Worm (Caenorhabditis elegans) whole organism, mixed stage, embryonic: ENCODE data around the gene let-268.

ENCODE experiments used
- bed-3 ChIP-seq: fragments of 200-800 bp; sonication (Bioruptor generic); optimal IDR thresholded peaks from 3 replicates; lab custom pipeline; 2018; ENCODE audit warnings: mild to moderate bottlenecking, missing genetic modification characterization, moderate library complexity, missing compliant biosample characterization
- blmp-1 ChIP-seq: fragments of 150-350 bp; optimal IDR thresholded peaks from 2 replicates; lab custom pipeline; 2014; ENCODE audit warnings: missing biosample characterization, missing genetic modification characterization
- ceh-39 ChIP-seq: fragments of 150-350 bp; optimal IDR thresholded peaks from 2 replicates; lab custom pipeline; 2014; ENCODE audit warnings: missing biosample characterization, missing genetic modification characterization
- ceh-43 ChIP-seq: fragments of 200-800 bp; sonication (Bioruptor generic); optimal IDR thresholded peaks from 2 replicates; lab custom pipeline; 2018; ENCODE audit warnings: mild to moderate bottlenecking, missing genetic modification characterization, moderate library complexity, missing compliant biosample characterization
- ceh-83 ChIP-seq: fragments of 200-800 bp; sonication (Bioruptor generic); optimal IDR thresholded peaks from 2 replicates; lab custom pipeline; 2018; ENCODE audit warnings: mild to moderate bottlenecking, missing genetic modification characterization, missing compliant biosample characterization
- ces-1 ChIP-seq: fragments of 150-350 bp; optimal IDR thresholded peaks from 2 replicates; lab custom pipeline; 2014; ENCODE audit warnings: missing biosample characterization, missing genetic modification reagents, missing genetic modification characterization
- cnd-1 ChIP-seq: fragments of 200-800 bp; sonication (Bioruptor generic); optimal IDR thresholded peaks from 2 replicates; lab custom pipeline; 2018; ENCODE audit warnings: mild to moderate bottlenecking, missing genetic modification characterization, missing compliant biosample characterization
- drap-1 ChIP-seq: fragments of 200-800 bp; sonication (Bioruptor generic); optimal IDR thresholded peaks from 3 replicates; lab custom pipeline; 2018; ENCODE audit warnings: mild to moderate bottlenecking, missing genetic modification characterization, missing compliant biosample characterization
- elt-1 ChIP-seq: sonication (generic microtip); optimal IDR thresholded peaks from 2 replicates; lab custom pipeline; 2017; ENCODE audit warnings: missing genetic modification characterization, mild to moderate bottlenecking, missing compliant biosample characterization, antibody characterized with exemption, moderate library complexity, borderline replicate concordance; ENCODE audit not compliant: insufficient read depth
- ham-2 ChIP-seq: fragments of 200-800 bp; sonication (Bioruptor generic); optimal IDR thresholded peaks from 2 replicates; lab custom pipeline; 2018; ENCODE audit warnings: mild to moderate bottlenecking, missing genetic modification characterization, missing compliant biosample characterization
- hlh-1 ChIP-seq: fragments of 150-350 bp; optimal IDR thresholded peaks from 2 replicates; lab custom pipeline; 2014; ENCODE audit warnings: missing biosample characterization, missing genetic modification reagents, missing genetic modification characterization
- lin-13 ChIP-seq: fragments of 150-350 bp; optimal IDR thresholded peaks from 2 replicates; lab custom pipeline; 2014; ENCODE audit warnings: missing biosample characterization, missing genetic modification characterization
- lin-32 ChIP-seq: fragments of 200-800 bp; sonication (Bioruptor generic); optimal IDR thresholded peaks from 2 replicates; lab custom pipeline; 2018; ENCODE audit warnings: mild to moderate bottlenecking, missing genetic modification characterization, missing compliant biosample characterization
- lsy-2 ChIP-seq: fragments of 150-350 bp; optimal IDR thresholded peaks from 2 replicates; lab custom pipeline; 2014; ENCODE audit warnings: missing biosample characterization, missing genetic modification characterization
- mab-5 ChIP-seq: fragments of 150-350 bp; optimal IDR thresholded peaks from 2 replicates; lab custom pipeline; 2014; ENCODE audit warnings: missing biosample characterization, missing genetic modification characterization
- mep-1 ChIP-seq: fragments of 150-350 bp; optimal IDR thresholded peaks from 2 replicates; lab custom pipeline; 2017; ENCODE audit warnings: missing biosample characterization, missing genetic modification reagents, missing genetic modification characterization, inconsistent platforms
- mls-2 ChIP-seq: sonication (generic microtip); optimal IDR thresholded peaks from 2 replicates; lab custom pipeline; 2016; ENCODE audit warnings: mild to moderate bottlenecking, missing genetic modification characterization, moderate library complexity, missing compliant biosample characterization
- nhr-2 ChIP-seq: fragments of 150-350 bp; optimal IDR thresholded peaks from 2 replicates; lab custom pipeline; 2014; ENCODE audit warnings: missing biosample characterization, missing genetic modification characterization
- nhr-237 ChIP-seq: fragments of 150-350 bp; optimal IDR thresholded peaks from 2 replicates; lab custom pipeline; 2014; ENCODE audit warnings: missing biosample characterization, missing genetic modification characterization
- nhr-28 ChIP-seq: fragments of 150-350 bp; optimal IDR thresholded peaks from 2 replicates; lab custom pipeline; 2014; ENCODE audit warnings: missing biosample characterization, missing genetic modification characterization
- nhr-76 ChIP-seq: sonication (generic microtip); optimal IDR thresholded peaks from 2 replicates; lab custom pipeline; 2017; ENCODE audit warnings: missing biosample characterization, missing genetic modification characterization
- pha-4 ChIP-seq: fragments of 150-350 bp; optimal IDR thresholded peaks from 2 replicates; lab custom pipeline; 2018; ENCODE audit warnings: missing biosample characterization, missing genetic modification reagents, missing genetic modification characterization
- sem-2 ChIP-seq: fragments of 200-800 bp; sonication (Bioruptor generic); optimal IDR thresholded peaks from 2 replicates; lab custom pipeline; 2018; ENCODE audit warnings: mild to moderate bottlenecking, missing genetic modification characterization, missing compliant biosample characterization
- snpc-4 ChIP-seq: fragments of 150-350 bp; optimal IDR thresholded peaks from 2 replicates; lab custom pipeline; 2014; ENCODE audit warnings: missing biosample characterization, missing genetic modification characterization
- sptf-1 ChIP-seq: sonication (generic microtip); optimal IDR thresholded peaks from 2 replicates; lab custom pipeline; 2017; ENCODE audit warnings: mild to moderate bottlenecking, missing genetic modification characterization, moderate library complexity, missing compliant biosample characterization
- tbx-8 ChIP-seq: fragments of 200-800 bp; sonication (Bioruptor generic); optimal IDR thresholded peaks from 2 replicates; lab custom pipeline; 2018; ENCODE audit warnings: mild to moderate bottlenecking, missing genetic modification characterization, moderate library complexity, missing compliant biosample characterization
- unc-120 ChIP-seq: sonication (generic microtip); optimal IDR thresholded peaks from 2 replicates; lab custom pipeline; 2017; ENCODE audit warnings: missing genetic modification characterization, missing compliant biosample characterization; ENCODE audit not compliant: poor library complexity, severe bottlenecking
- unc-39 ChIP-seq: fragments of 150-350 bp; optimal IDR thresholded peaks from 2 replicates; lab custom pipeline; 2014; ENCODE audit warnings: missing biosample characterization, missing genetic modification characterization
- unc-62 ChIP-seq: fragments of 150-350 bp; optimal IDR thresholded peaks from 2 replicates; lab custom pipeline; 2014; ENCODE audit warnings: missing biosample characterization, missing genetic modification reagents, missing genetic modification characterization
- zip-8 ChIP-seq: fragments of 150-350 bp; optimal IDR thresholded peaks from 2 replicates; lab custom pipeline; 2014; ENCODE audit warnings: missing biosample characterization, missing genetic modification characterization
- ztf-11 ChIP-seq: fragments of 150-350 bp; optimal IDR thresholded peaks from 2 replicates; lab custom pipeline; 2014; ENCODE audit warnings: missing biosample characterization, missing genetic modification characterization

Gene let-268

ce11 chrII:10028195-10028594 lies 11.6 kb downstream of the let-268 start, which contains the start of gene F52H3.6:
Gene F52H3.6 (minus strand): TSS chrII:10028422.
- TF ChIP-seq unc-120 (tag; lab: Kevin White, UChicago) (no peak), ces-1 (GFP tag; lab: Kevin White, UChicago) (no peak), mep-1 (tag; lab: Kevin White, UChicago) (no peak), lsy-2 (tag; lab: Kevin White, UChicago) (no peak), unc-62 (no peak), drap-1 (no peak), nhr-76 (tag; lab: Kevin White, UChicago) (no peak), hlh-1 (tag; lab: Kevin White, UChicago) (no peak), nhr-28 (no peak), sem-2 (no peak), ztf-11 (no peak), mab-5 (tag; lab: Kevin White, UChicago) (no peak), unc-39 (tag; lab: Kevin White, UChicago) (no peak), tbx-8 (no peak), pha-4 (tag; lab: Kevin White, UChicago) (no peak), zip-8 (no peak), ham-2 (no peak), elt-1 (tag; lab: Kevin White, UChicago) (no peak), lin-32 (GFP tag; lab: Kevin White, UChicago) (no peak), mls-2 (no peak)

ce11 chrII:10025059-10025458 lies 14.7 kb downstream of the let-268 start:
- TF ChIP-seq lin-13 (no peak), unc-62 (peak; percentile 91), hlh-1 (tag; lab: Kevin White, UChicago) (peak; percentile 55), unc-120 (tag; lab: Kevin White, UChicago) (peak; percentile 64), elt-1 (tag; lab: Kevin White, UChicago) (no peak)

ce11 chrII:10021749-10022148 lies 18.0 kb downstream of the let-268 start:
- TF ChIP-seq mab-5 (tag; lab: Kevin White, UChicago), result no peak
- TF ChIP-seq snpc-4 (tag; lab: Kevin White, UChicago), result no peak
- no peak for TF ChIP-seq mls-2
- TF ChIP-seq cnd-1 (tag; lab: Kevin White, UChicago), result no peak
- no peak for TF ChIP-seq unc-120 (tag; lab: Kevin White, UChicago)
- no peak for TF ChIP-seq ham-2
- no peak for TF ChIP-seq ceh-83 (GFP tag; lab: Kevin White, UChicago)
- TF ChIP-seq drap-1, result no peak

- TF ChIP-seq unc-39 (tag; lab: Kevin White, UChicago), result no peak
- TF ChIP-seq lsy-2 (tag; lab: Kevin White, UChicago), result no peak
- TF ChIP-seq ztf-11, result no peak
- no peak for TF ChIP-seq ceh-43 (GFP tag; lab: Kevin White, UChicago)
- TF ChIP-seq pha-4 (tag; lab: Kevin White, UChicago), result no peak
- no peak for TF ChIP-seq sptf-1 (tag; lab: Kevin White, UChicago)
- no peak for TF ChIP-seq nhr-2 (tag; lab: Kevin White, UChicago)
- TF ChIP-seq tbx-8, result no peak
- TF ChIP-seq bed-3 (GFP tag; lab: Kevin White, UChicago), result no peak
These were observed 20.1 kb downstream of the let-268 start for ce11 chrII:10019669-10020068.

ce11 chrII:10017528-10017927 lies 22.3 kb downstream of the let-268 start:
- no peak for TF ChIP-seq ceh-39
- no peak for TF ChIP-seq sem-2
- TF ChIP-seq hlh-1 (tag; lab: Kevin White, UChicago), result no peak
- no peak for TF ChIP-seq nhr-237
- no peak for TF ChIP-seq unc-39 (tag; lab: Kevin White, UChicago)

- TF ChIP-seq cnd-1 (tag; lab: Kevin White, UChicago) (no peak), ceh-39 (no peak), ceh-83 (GFP tag; lab: Kevin White, UChicago) (no peak), ces-1 (GFP tag; lab: Kevin White, UChicago) (no peak), sptf-1 (tag; lab: Kevin White, UChicago) (no peak), mep-1 (tag; lab: Kevin White, UChicago) (no peak), unc-120 (tag; lab: Kevin White, UChicago) (no peak), nhr-28 (no peak), blmp-1 (tag; lab: Kevin White, UChicago) (no peak), nhr-2 (tag; lab: Kevin White, UChicago) (no peak), sem-2 (no peak), pha-4 (tag; lab: Kevin White, UChicago) (no peak), mls-2 (no peak), lsy-2 (tag; lab: Kevin White, UChicago) (no peak), lin-13 (no peak), bed-3 (GFP tag; lab: Kevin White, UChicago) (no peak), ceh-43 (GFP tag; lab: Kevin White, UChicago) (no peak)
These were observed 23.8 kb downstream of the let-268 start, which contains the start of gene lec-2 for ce11 chrII:10016013-10016412. Gene lec-2 (minus strand): TSS chrII:10016183.
